Fruit fly (Drosophila melanogaster) whole organism, adult: Measurements from ENCODE around the gene CkIIalpha-i3.

Experiments
- CG12768 ChIP-seq: fragments of 200-800 bp; sonication (Bioruptor generic); optimal IDR thresholded peaks from 2 replicates; lab custom pipeline; 2017; ENCODE audit warnings: missing biosample characterization, missing genetic modification characterization, mild to moderate bottlenecking, moderate library complexity, missing genetic modification reagents
- CG14711 ChIP-seq: fragments of 200-800 bp; sonication (Bioruptor generic); optimal IDR thresholded peaks from 2 replicates; lab custom pipeline; 2018; ENCODE audit warnings: missing biosample characterization, mild to moderate bottlenecking, missing genetic modification characterization, moderate library complexity
- CG1620 ChIP-seq: fragments of 200-800 bp; sonication (Bioruptor generic); optimal IDR thresholded peaks from 2 replicates; lab custom pipeline; 2016; ENCODE audit warnings: missing biosample characterization, missing genetic modification characterization
- CG33017 ChIP-seq: fragments of 200-800 bp; sonication (Bioruptor generic); optimal IDR thresholded peaks from 2 replicates; lab custom pipeline; 2018; ENCODE audit warnings: missing biosample characterization, mild to moderate bottlenecking, missing genetic modification characterization, moderate library complexity
- Clk ChIP-seq: fragments of 200-800 bp; sonication (Bioruptor generic); optimal IDR thresholded peaks from 2 replicates; lab custom pipeline; 2017; ENCODE audit warnings: missing biosample characterization, missing genetic modification characterization
- Hr96 ChIP-seq: fragments of 200-800 bp; sonication (Bioruptor generic); optimal IDR thresholded peaks from 2 replicates; lab custom pipeline; 2016; ENCODE audit warnings: missing biosample characterization, missing genetic modification characterization
- bab1 ChIP-seq: fragments of 200-800 bp; sonication (Bioruptor generic); optimal IDR thresholded peaks from 3 replicates; lab custom pipeline; 2019; ENCODE audit warnings: missing biosample characterization, mild to moderate bottlenecking, missing genetic modification characterization, moderate library complexity
- cic ChIP-seq: fragments of 200-800 bp; sonication (Bioruptor generic); optimal IDR thresholded peaks from 2 replicates; lab custom pipeline; 2017; ENCODE audit warnings: missing biosample characterization, mild to moderate bottlenecking, missing genetic modification characterization, moderate library complexity
- cnc ChIP-seq, 2 experiments: fragments of >200 bp; optimal IDR thresholded peaks; 2 replicates each; lab custom pipeline; 2017
- tj ChIP-seq: fragments of 200-800 bp; sonication (Bioruptor generic); optimal IDR thresholded peaks from 3 replicates; lab custom pipeline; 2017; ENCODE audit warnings: missing biosample characterization, mild to moderate bottlenecking, missing genetic modification characterization, moderate library complexity

DNA sequence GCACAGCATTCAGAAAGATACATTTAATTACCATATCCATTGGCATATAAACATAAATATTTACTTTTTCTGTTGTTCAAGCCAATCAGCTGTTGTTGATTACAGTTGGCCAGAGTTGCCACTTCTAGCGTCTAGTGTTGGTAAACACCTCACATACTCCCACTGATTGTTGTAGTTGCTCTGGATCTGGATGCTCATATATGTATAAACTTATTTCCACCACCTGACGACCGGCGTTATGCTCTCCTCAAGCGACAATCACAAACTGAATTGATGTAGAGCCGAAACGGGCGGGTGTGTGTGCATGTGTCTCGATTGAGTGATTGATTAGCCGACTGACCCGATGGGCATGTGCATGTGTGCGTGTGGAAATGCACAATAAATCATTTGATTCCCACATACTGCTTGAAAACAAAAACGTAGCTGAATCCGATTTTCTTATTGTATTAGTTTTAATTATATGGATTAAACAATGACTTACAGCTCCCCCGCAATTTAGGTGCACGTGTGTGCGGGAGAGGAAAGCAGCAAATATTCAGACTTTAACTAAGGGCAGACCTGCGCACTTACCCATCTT, 28.5 kb downstream of the CkIIalpha-i3 start:
- TF ChIP-seq tj (GFP tag; lab: Kevin White, UChicago), result peak; percentile 15
- peak; percentile 62 for TF ChIP-seq CG12768 (GFP tag; lab: Kevin White, UChicago)
- no peak for TF ChIP-seq bab1 (GFP tag; lab: Kevin White, UChicago)
- TF ChIP-seq CG1620 (GFP tag; lab: Kevin White, UChicago), result peak; percentile 72
- TF ChIP-seq cnc (optimal IDR thresholded peaks at IDR 0.05; lab: Kevin White, UChicago), result no peak
- no peak for TF ChIP-seq Clk
- TF ChIP-seq CG14711 (tag; lab: Kevin White, UChicago), result peak; percentile 91
- TF ChIP-seq Hr96 (GFP tag; lab: Kevin White, UChicago), result no peak
- TF ChIP-seq CG33017, result peak; percentile 57
- TF ChIP-seq cic (GFP tag; lab: Kevin White, UChicago), result peak; percentile 41
